Fruit fly (Drosophila melanogaster) whole organism, embryonic: ENCODE results near the gene bon.

Source experiments
- CG10209 ChIP-seq: fragments of 200-800 bp; sonication (Bioruptor generic); optimal IDR thresholded peaks from 3 replicates; lab custom pipeline; 2017; ENCODE audit warnings: missing biosample characterization, mild to moderate bottlenecking, missing genetic modification characterization, missing genetic modification reagents
- CG10431 ChIP-seq: fragments of 200-800 bp; sonication (Bioruptor generic); optimal IDR thresholded peaks from 3 replicates; lab custom pipeline; 2018; ENCODE audit warnings: missing biosample characterization, mild to moderate bottlenecking, missing genetic modification characterization
- CG10543 ChIP-seq: fragments of 200-800 bp; sonication (Bioruptor generic); optimal IDR thresholded peaks from 3 replicates; lab custom pipeline; 2017; ENCODE audit warnings: missing biosample characterization, mild to moderate bottlenecking, missing genetic modification characterization, moderate library complexity
- CG11093 ChIP-seq: fragments of 200-800 bp; sonication (Bioruptor generic); IDR thresholded peaks from 3 replicates; pipeline ENCODE4 v1.3.6; 2022; ENCODE audit warnings: missing biosample characterization, missing genetic modification characterization
- CG11398 ChIP-seq: fragments of 200-800 bp; sonication (Bioruptor generic); optimal IDR thresholded peaks from 2 replicates; lab custom pipeline; 2016; ENCODE audit warnings: missing biosample characterization, missing genetic modification characterization
- CG13296 ChIP-seq: fragments of 200-800 bp; sonication (Bioruptor generic); optimal IDR thresholded peaks from 3 replicates; lab custom pipeline; 2018; ENCODE audit warnings: missing biosample characterization, mild to moderate bottlenecking, missing genetic modification characterization
- CG14667 ChIP-seq: fragments of 200-800 bp; sonication (Bioruptor generic); IDR thresholded peaks from 2 replicates; pipeline ENCODE4 v1.3.6; 2022; ENCODE audit warnings: missing biosample characterization, missing genetic modification characterization
- CG14710 ChIP-seq: fragments of 200-800 bp; sonication (Bioruptor generic); optimal IDR thresholded peaks from 3 replicates; lab custom pipeline; 2019; ENCODE audit warnings: missing biosample characterization, mild to moderate bottlenecking, missing genetic modification characterization, moderate library complexity
- CG14965 ChIP-seq: fragments of 200-800 bp; sonication (Bioruptor generic); optimal IDR thresholded peaks from 2 replicates; lab custom pipeline; 2016; ENCODE audit warnings: missing biosample characterization, missing genetic modification characterization, borderline replicate concordance
- CG17612 ChIP-seq: fragments of 200-800 bp; sonication (Bioruptor generic); IDR thresholded peaks from 2 replicates; pipeline ENCODE4 v1.3.6; 2022; ENCODE audit warnings: missing biosample characterization, missing genetic modification characterization
- CG17829 ChIP-seq: fragments of 200-800 bp; optimal IDR thresholded peaks from 2 replicates; lab custom pipeline; 2019; ENCODE audit warnings: missing biosample characterization, mild to moderate bottlenecking, missing genetic modification characterization, moderate library complexity
- CG1832 ChIP-seq: fragments of 200-800 bp; sonication (Bioruptor generic); optimal IDR thresholded peaks from 2 replicates; lab custom pipeline; 2017; ENCODE audit warnings: missing biosample characterization, mild to moderate bottlenecking, missing genetic modification characterization, inconsistent platforms
- CG30020 ChIP-seq: fragments of 200-800 bp; optimal IDR thresholded peaks from 2 replicates; lab custom pipeline; 2019; ENCODE audit warnings: missing biosample characterization, mild to moderate bottlenecking, missing genetic modification characterization, moderate library complexity
- CG30431 ChIP-seq: fragments of 200-800 bp; sonication (Bioruptor generic); optimal IDR thresholded peaks from 2 replicates; lab custom pipeline; 2017; ENCODE audit warnings: missing biosample characterization, missing genetic modification characterization
- CG32767 ChIP-seq: fragments of 200-800 bp; sonication (Bioruptor generic); IDR thresholded peaks from 2 replicates; pipeline ENCODE4 v1.3.6; 2022; ENCODE audit warnings: missing biosample characterization, missing genetic modification characterization
- CG33213 ChIP-seq: fragments of 200-800 bp; sonication (Bioruptor generic); optimal IDR thresholded peaks from 3 replicates; lab custom pipeline; 2016; ENCODE audit warnings: missing biosample characterization, missing genetic modification characterization
- CG3838 ChIP-seq: fragments of 200-800 bp; sonication (Bioruptor generic); optimal IDR thresholded peaks from 3 replicates; lab custom pipeline; 2016; ENCODE audit warnings: missing biosample characterization, missing genetic modification characterization
- CG4328 ChIP-seq: fragments of 200-800 bp; sonication (Bioruptor generic); optimal IDR thresholded peaks from 3 replicates; lab custom pipeline; 2017; ENCODE audit warnings: missing biosample characterization, missing genetic modification reagents, missing genetic modification characterization
- CG6272 ChIP-seq: fragments of 200-800 bp; sonication (Bioruptor generic); IDR thresholded peaks from 2 replicates; pipeline ENCODE4 v1.3.6; 2022; ENCODE audit warnings: missing biosample characterization, missing genetic modification characterization
- CG6791 ChIP-seq: fragments of 200-800 bp; sonication (Bioruptor generic); IDR thresholded peaks from 3 replicates; pipeline ENCODE4 v1.3.6; 2022; ENCODE audit warnings: missing biosample characterization, missing genetic modification characterization; ENCODE audit not compliant: partially characterized antibody
- CG9437 ChIP-seq: fragments of 200-800 bp; sonication (Bioruptor generic); optimal IDR thresholded peaks from 2 replicates; lab custom pipeline; 2018; ENCODE audit warnings: missing biosample characterization, mild to moderate bottlenecking, missing genetic modification characterization
- CG9727 ChIP-seq: fragments of 200-800 bp; sonication (Bioruptor generic); optimal IDR thresholded peaks from 3 replicates; lab custom pipeline; 2017; ENCODE audit warnings: missing biosample characterization, mild to moderate bottlenecking, missing genetic modification characterization
- CG9797 ChIP-seq: fragments of 200-800 bp; sonication (Bioruptor generic); optimal IDR thresholded peaks from 3 replicates; lab custom pipeline; 2018; ENCODE audit warnings: missing biosample characterization, mild to moderate bottlenecking, missing genetic modification characterization
- Dek ChIP-seq: fragments of 200-800 bp; sonication (Bioruptor generic); optimal IDR thresholded peaks from 3 replicates; lab custom pipeline; 2019; ENCODE audit warnings: missing biosample characterization, mild to moderate bottlenecking, missing genetic modification characterization, moderate library complexity
- E2f1 ChIP-seq: fragments of 200-800 bp; sonication (Bioruptor generic); IDR thresholded peaks from 2 replicates; pipeline ENCODE4 v1.3.6; 2022; ENCODE audit warnings: missing biosample characterization, missing genetic modification characterization
- ERR ChIP-seq: fragments of 200-800 bp; sonication (Bioruptor generic); optimal IDR thresholded peaks from 2 replicates; lab custom pipeline; 2016; ENCODE audit warnings: missing biosample characterization, missing genetic modification characterization
- GATAe ChIP-seq: fragments of 200-800 bp; sonication (Bioruptor generic); conservative IDR thresholded peaks from 2 replicates; pipeline ENCODE4 v1.3.6; 2022; ENCODE audit warnings: missing biosample characterization, missing genetic modification characterization
- H2.0 ChIP-seq: fragments of 200-800 bp; sonication (Bioruptor generic); IDR thresholded peaks from 2 replicates; pipeline ENCODE4 v1.3.6; 2022; ENCODE audit warnings: missing biosample characterization, missing genetic modification characterization
- Ravus ChIP-seq: fragments of 200-800 bp; sonication (Bioruptor generic); IDR thresholded peaks from 2 replicates; pipeline ENCODE4 v1.3.6; 2022; ENCODE audit warnings: missing biosample characterization, missing genetic modification characterization
- Sox100B ChIP-seq: fragments of 200-800 bp; sonication (Bioruptor generic); optimal IDR thresholded peaks from 3 replicates; lab custom pipeline; 2018; ENCODE audit warnings: missing biosample characterization, mild to moderate bottlenecking, missing genetic modification characterization
- Xrp1 ChIP-seq: fragments of 200-800 bp; sonication (Bioruptor generic); IDR thresholded peaks from 2 replicates; pipeline ENCODE4 v1.3.6; 2022; ENCODE audit warnings: missing biosample characterization, missing genetic modification characterization
- ase ChIP-seq: fragments of 200-800 bp; sonication (Bioruptor generic); IDR thresholded peaks from 3 replicates; pipeline ENCODE4 v1.3.6; 2022; ENCODE audit warnings: missing biosample characterization, missing genetic modification characterization
- cad ChIP-seq: fragments of >200 bp; optimal IDR thresholded peaks from 2 replicates; lab custom pipeline; 2017; ENCODE audit warnings: missing biosample characterization, missing genetic modification characterization
- corto ChIP-seq: fragments of 200-800 bp; sonication (Bioruptor generic); optimal IDR thresholded peaks from 2 replicates; lab custom pipeline; 2016; ENCODE audit warnings: missing biosample characterization, mild to moderate bottlenecking, missing genetic modification characterization, moderate library complexity
- dimm ChIP-seq: fragments of 200-800 bp; sonication (Bioruptor generic); IDR thresholded peaks from 2 replicates; pipeline ENCODE4 v1.3.6; 2022; ENCODE audit warnings: missing biosample characterization, missing genetic modification characterization
- fd96Cb ChIP-seq: fragments of 200-800 bp; sonication (Bioruptor generic); optimal IDR thresholded peaks from 2 replicates; lab custom pipeline; 2018; ENCODE audit warnings: missing biosample characterization, mild to moderate bottlenecking, missing genetic modification characterization, moderate library complexity
- grn ChIP-seq: fragments of 200-800 bp; sonication (Bioruptor generic); optimal IDR thresholded peaks from 3 replicates; lab custom pipeline; 2017; ENCODE audit warnings: missing biosample characterization, missing genetic modification characterization
- gro ChIP-seq: fragments of 200-800 bp; sonication (Bioruptor generic); optimal IDR thresholded peaks from 2 replicates; lab custom pipeline; 2016; ENCODE audit warnings: missing biosample characterization, missing genetic modification characterization
- h ChIP-seq: fragments of >200 bp; optimal IDR thresholded peaks from 2 replicates; lab custom pipeline; 2017
- ham ChIP-seq: fragments of 200-800 bp; sonication (Bioruptor generic); IDR thresholded peaks from 2 replicates; pipeline ENCODE4 v1.3.6; 2022; ENCODE audit warnings: missing biosample characterization, missing genetic modification characterization
- mirr ChIP-seq: fragments of 200-800 bp; sonication (Bioruptor generic); optimal IDR thresholded peaks from 3 replicates; lab custom pipeline; 2018; ENCODE audit warnings: missing biosample characterization, mild to moderate bottlenecking, missing genetic modification characterization
- mld ChIP-seq: fragments of 200-800 bp; sonication (Bioruptor generic); IDR thresholded peaks from 3 replicates; pipeline ENCODE4 v1.3.6; 2022; ENCODE audit warnings: missing biosample characterization, missing genetic modification characterization; ENCODE audit not compliant: partially characterized antibody
- oc ChIP-seq: fragments of 200-800 bp; sonication (Bioruptor generic); optimal IDR thresholded peaks from 2 replicates; lab custom pipeline; 2018; ENCODE audit warnings: missing biosample characterization, mild to moderate bottlenecking, missing genetic modification characterization, moderate library complexity
- pita ChIP-seq: fragments of 200-800 bp; sonication (Bioruptor generic); optimal IDR thresholded peaks from 2 replicates; lab custom pipeline; 2017; ENCODE audit warnings: missing biosample characterization, mild to moderate bottlenecking, missing genetic modification characterization
- ranshi ChIP-seq: fragments of 200-800 bp; sonication (Bioruptor generic); IDR thresholded peaks from 2 replicates; pipeline ENCODE4 v1.3.6; 2022; ENCODE audit warnings: missing biosample characterization, missing genetic modification characterization
- sens ChIP-seq: fragments of 200-800 bp; sonication (Bioruptor generic); peaks from one replicate; lab custom pipeline; 2016; ENCODE audit warnings: missing biosample characterization, missing genetic modification characterization
- slp2 ChIP-seq: fragments of 200-800 bp; sonication (Bioruptor generic); optimal IDR thresholded peaks from 2 replicates; lab custom pipeline; 2016; ENCODE audit warnings: missing biosample characterization, missing genetic modification characterization
- unpg ChIP-seq: fragments of 200-800 bp; sonication (Bioruptor generic); optimal IDR thresholded peaks from 3 replicates; lab custom pipeline; 2018; ENCODE audit warnings: missing biosample characterization, mild to moderate bottlenecking, missing genetic modification characterization, moderate library complexity
- usp ChIP-seq: fragments of >200 bp; optimal IDR thresholded peaks from 2 replicates; lab custom pipeline; 2017; ENCODE audit warnings: missing biosample characterization, missing genetic modification characterization
- wek ChIP-seq: fragments of 200-800 bp; sonication (Bioruptor generic); optimal IDR thresholded peaks from 3 replicates; lab custom pipeline; 2018; ENCODE audit warnings: missing biosample characterization, mild to moderate bottlenecking, missing genetic modification characterization, moderate library complexity

bon gene

dm6 chr3R:20587630-20588479, 5.1 kb upstream of the bon start, which contains the start of gene Septin2 (continued):
- no peak for TF ChIP-seq ERR (GFP tag; lab: Kevin White, UChicago)
- no peak for TF ChIP-seq pita (GFP tag; lab: Kevin White, UChicago)
- TF ChIP-seq CG3838 (GFP tag; lab: Kevin White, UChicago) = peak; percentile 70
- TF ChIP-seq usp (GFP tag; lab: Kevin White, UChicago) = no peak
- TF ChIP-seq CG9727 (GFP tag; lab: Kevin White, UChicago) = peak; percentile 89
- TF ChIP-seq CG14667 (GFP tag; lab: Robert Waterston, UW) = peak; percentile 59
- peak; percentile 82 for TF ChIP-seq CG17829 (tag; lab: Kevin White, UChicago)
- peak; percentile 62; the same call in 2 of the 3 replicates for TF ChIP-seq ase
- peak; percentile 75 for TF ChIP-seq Xrp1 (GFP tag; lab: Robert Waterston, UW)
- peak; percentile 59 for TF ChIP-seq unpg (GFP tag; lab: Kevin White, UChicago)
- TF ChIP-seq CG13296 = peak; percentile 78
- no peak for TF ChIP-seq CG6791 (GFP tag; lab: Robert Waterston, UW)
- peak; percentile 83 for TF ChIP-seq CG10209 (GFP tag; lab: Kevin White, UChicago)
- TF ChIP-seq mld (GFP tag; lab: Robert Waterston, UW) = no peak
- TF ChIP-seq sens (GFP tag; lab: Kevin White, UChicago) = peak; percentile 96
- TF ChIP-seq Ravus (GFP tag; lab: Robert Waterston, UW) = no peak
- no peak for TF ChIP-seq CG30020
- TF ChIP-seq slp2 (GFP tag; lab: Kevin White, UChicago) = peak; percentile 64
- TF ChIP-seq cad (GFP tag; lab: Kevin White, UChicago) = no peak
- peak; percentile 64 for TF ChIP-seq CG30431 (GFP tag; lab: Kevin White, UChicago)
- no peak for TF ChIP-seq CG17612 (GFP tag; lab: Robert Waterston, UW)
- TF ChIP-seq h = no peak
- TF ChIP-seq CG14710 (tag; lab: Kevin White, UChicago) = peak; percentile 85
- peak; percentile 51; the same call in 1 of the 2 replicates for TF ChIP-seq CG6272
- TF ChIP-seq CG10431 (GFP tag; lab: Kevin White, UChicago) = peak; percentile 74
- TF ChIP-seq CG11398 (GFP tag; lab: Kevin White, UChicago) = peak; percentile 24
- peak; percentile 52 for TF ChIP-seq E2f1 (GFP tag; lab: Robert Waterston, UW)
- TF ChIP-seq CG14965 (GFP tag; lab: Kevin White, UChicago) = no peak
- peak; percentile 68 for TF ChIP-seq CG9797
- TF ChIP-seq grn (GFP tag; lab: Kevin White, UChicago) = no peak
- peak; percentile 67 for TF ChIP-seq corto
- TF ChIP-seq fd96Cb (tag; lab: Kevin White, UChicago) = peak; percentile 85
- peak; percentile 59; the same call in 1 of the 2 replicates for TF ChIP-seq CG32767
- no peak for TF ChIP-seq oc (tag; lab: Kevin White, UChicago)
- no peak for TF ChIP-seq H2.0
- peak; percentile 58 for TF ChIP-seq CG33213 (GFP tag; lab: Kevin White, UChicago)
- peak; percentile 47; the same call in 1 of the 2 replicates for TF ChIP-seq ranshi (GFP tag; lab: Robert Waterston, UW)
- no peak for TF ChIP-seq dimm (GFP tag; lab: Robert Waterston, UW)
- TF ChIP-seq gro (GFP tag; lab: Kevin White, UChicago) = no peak
- TF ChIP-seq GATAe (GFP tag; lab: Robert Waterston, UW) = no peak
- TF ChIP-seq CG10543 = no peak
- TF ChIP-seq CG11093 (GFP tag; lab: Robert Waterston, UW) = peak; percentile 31; the same call in 1 of the 3 replicates
- TF ChIP-seq mirr = no peak
- TF ChIP-seq wek = peak; percentile 45
- TF ChIP-seq Dek = no peak
- TF ChIP-seq Sox100B (GFP tag; lab: Kevin White, UChicago) = peak; percentile 95
- TF ChIP-seq CG4328 = peak; percentile 50
- TF ChIP-seq ham (GFP tag; lab: Robert Waterston, UW) = no peak
- TF ChIP-seq CG9437 = peak; percentile 65
- no peak for TF ChIP-seq CG1832 (GFP tag; lab: Kevin White, UChicago)
